Fruit fly (Drosophila melanogaster) whole organism, prepupa: ENCODE measurements around the gene CG14689.

ENCODE experiments used
- Met ChIP-seq: fragments of 200-800 bp; sonication (Bioruptor generic); optimal IDR thresholded peaks from 3 replicates; lab custom pipeline; 2016; ENCODE audit warnings: missing biosample characterization, missing genetic modification characterization
- Sox102F ChIP-seq: fragments of 200-800 bp; sonication (Bioruptor generic); optimal IDR thresholded peaks from 2 replicates; lab custom pipeline; 2016; ENCODE audit warnings: missing biosample characterization, mild to moderate bottlenecking, missing genetic modification characterization
- fkh ChIP-seq: fragments of 200-800 bp; sonication (Bioruptor generic); optimal IDR thresholded peaks from 3 replicates; lab custom pipeline; 2017; ENCODE audit warnings: missing biosample characterization, mild to moderate bottlenecking, missing genetic modification characterization, moderate library complexity

DNA sequence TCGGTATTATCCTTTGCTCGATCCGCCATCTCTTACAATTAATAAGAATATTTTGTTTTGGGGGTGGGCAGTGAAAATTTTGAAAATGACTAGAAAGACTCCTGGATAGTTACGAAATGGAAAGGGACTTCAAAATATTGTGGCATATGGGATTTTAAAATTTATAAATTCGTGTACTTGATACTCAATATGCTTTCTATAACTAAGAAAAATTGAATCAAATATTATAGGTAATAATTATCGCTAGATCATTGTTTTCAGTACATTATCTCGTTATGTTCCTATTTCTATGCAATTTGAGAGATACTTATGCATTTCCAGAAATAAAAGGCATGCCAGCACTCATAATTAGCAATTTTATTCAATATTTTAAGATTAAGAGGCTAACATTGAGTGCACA, 44.5 kb upstream of the CG14689 start, which contains the start of gene CG14691:
- TF ChIP-seq fkh (GFP tag; lab: Kevin White, UChicago) (no peak), Sox102F (no peak), Met (no peak)
